Fruit fly (Drosophila melanogaster): ENCODE results near the gene CG3386.

CG3386 gene

DNA sequence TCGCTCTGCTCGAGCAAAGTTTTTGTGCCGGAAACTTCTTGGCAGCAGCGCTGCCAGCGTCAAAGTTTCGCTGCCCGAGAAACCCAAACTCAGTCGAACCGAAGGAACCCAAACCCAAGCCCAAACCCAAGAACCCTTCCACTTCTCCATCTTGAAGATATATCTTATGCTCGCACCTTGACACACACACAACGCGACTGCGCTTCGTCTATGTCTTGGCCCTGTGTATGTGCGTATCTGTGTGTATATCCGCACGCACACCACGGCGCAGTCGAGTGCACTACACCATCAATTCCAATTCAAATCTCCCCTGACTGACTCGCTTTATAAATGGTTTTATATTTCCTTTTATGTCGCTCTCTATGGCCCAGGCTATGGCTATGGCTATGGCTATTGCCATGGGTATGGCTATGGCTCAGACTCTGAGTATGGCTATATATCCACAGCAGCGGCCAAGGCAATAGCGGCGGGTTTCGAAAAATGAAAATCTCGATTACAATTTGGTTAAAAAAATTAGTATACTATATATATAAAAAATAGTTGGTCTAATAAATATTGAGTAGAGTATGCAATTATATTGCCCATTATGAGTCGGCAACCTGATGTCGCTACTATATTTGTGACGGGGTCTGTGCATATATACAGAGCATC lies 14.3 kb upstream of the CG3386 start (continued):
- TF ChIP-seq sima (GFP tag; optimal IDR thresholded peaks at IDR 0.05), result peak; percentile 57
- peak; percentile 29 for TF ChIP-seq CG15073 (GFP tag; optimal IDR thresholded peaks at IDR 0.05)
- no peak for TF ChIP-seq hb (GFP tag; IDR thresholded peaks at IDR 0.05; ENCODE audit: partially characterized antibody)
- TF ChIP-seq Stat92E (GFP tag; optimal IDR thresholded peaks at IDR 0.05), result peak in 1 of 3 experiments; percentile 94
- TF ChIP-seq MESR4 (GFP tag; optimal IDR thresholded peaks at IDR 0.05), result peak; percentile 40
- peak; percentile 97 for TF ChIP-seq CG10959 (GFP tag; IDR thresholded peaks at IDR 0.05)
- TF ChIP-seq slp2 (GFP tag; optimal IDR thresholded peaks at IDR 0.05), result peak; percentile 68
- peak; percentile 92 for TF ChIP-seq CG30403 (GFP tag; optimal IDR thresholded peaks at IDR 0.05)
- peak; percentile 91 for TF ChIP-seq CG6272 (GFP tag; IDR thresholded peaks at IDR 0.05)
- no peak for TF ChIP-seq zen2 (GFP tag; IDR thresholded peaks at IDR 0.05; ENCODE audit: partially characterized antibody)
- peak; percentile 87 for TF ChIP-seq Mad (GFP tag; optimal IDR thresholded peaks at IDR 0.05)
- peak; percentile 81 for TF ChIP-seq CG3065 (GFP tag; optimal IDR thresholded peaks at IDR 0.05)
- no peak for TF ChIP-seq hkb (optimal IDR thresholded peaks at IDR 0.05)
- peak; percentile 98 for TF ChIP-seq hkb (GFP tag; IDR thresholded peaks at IDR 0.05)
- TF ChIP-seq Med (GFP tag), result peak; percentile 95
- TF ChIP-seq CG17361 (GFP tag; IDR thresholded peaks at IDR 0.05), result peak; percentile 98
- peak; percentile 93 for TF ChIP-seq Hand (GFP tag; optimal IDR thresholded peaks at IDR 0.05)
- no peak for TF ChIP-seq CG3163 (GFP tag; optimal IDR thresholded peaks at IDR 0.05)
- peak; percentile 88 for TF ChIP-seq CG15514 (GFP tag; optimal IDR thresholded peaks at IDR 0.05)
- TF ChIP-seq CG4854 (GFP tag; optimal IDR thresholded peaks at IDR 0.05), result peak; percentile 81
- no peak for TF ChIP-seq mld (GFP tag; IDR thresholded peaks at IDR 0.05; ENCODE audit: partially characterized antibody)
- TF ChIP-seq NfI (GFP tag; optimal IDR thresholded peaks at IDR 0.05), result peak; percentile 93
- peak; percentile 91 for TF ChIP-seq CG8359 (GFP tag; optimal IDR thresholded peaks at IDR 0.05; ENCODE audit: borderline replicate concordance)
- TF ChIP-seq Eip74EF (GFP tag; optimal IDR thresholded peaks at IDR 0.05), result peak in 1 of 2 experiments; percentile 94
- peak; percentile 14 for TF ChIP-seq repo (GFP tag; optimal IDR thresholded peaks at IDR 0.05)
- peak; percentile 96 for TF ChIP-seq CG6689 (GFP tag; IDR thresholded peaks at IDR 0.05)
- TF ChIP-seq CG10565 (GFP tag; optimal IDR thresholded peaks at IDR 0.05), result peak; percentile 57
- no peak for TF ChIP-seq eve (GFP tag; optimal IDR thresholded peaks at IDR 0.05)
- TF ChIP-seq CG17385 (GFP tag; optimal IDR thresholded peaks at IDR 0.05), result peak; percentile 93
- no peak for TF ChIP-seq lov (optimal IDR thresholded peaks at IDR 0.05)
- TF ChIP-seq lov (GFP tag; IDR thresholded peaks at IDR 0.05), result peak; percentile 96
- peak; percentile 65 for TF ChIP-seq pnt (GFP tag; optimal IDR thresholded peaks at IDR 0.05)
- TF ChIP-seq croc (GFP tag; conservative IDR thresholded peaks at IDR 0.05), result peak; percentile 95
- no peak for TF ChIP-seq CG1832 (GFP tag; optimal IDR thresholded peaks at IDR 0.05)
- peak; percentile 89 for TF ChIP-seq NFAT (GFP tag; IDR thresholded peaks at IDR 0.05)
- no peak for TF ChIP-seq nerfin-2 (GFP tag; IDR thresholded peaks at IDR 0.05; ENCODE audit: partially characterized antibody)
- TF ChIP-seq Aef1 (GFP tag; IDR thresholded peaks at IDR 0.05), result peak; percentile 93
- TF ChIP-seq HLH54F (GFP tag; optimal IDR thresholded peaks at IDR 0.05), result peak; percentile 54
- TF ChIP-seq ftz-f1 (GFP tag; optimal IDR thresholded peaks at IDR 0.05), result peak; percentile 4
- peak; percentile 30; the same call in 1 of the 3 replicates for TF ChIP-seq z (GFP tag; IDR thresholded peaks at IDR 0.05)
- TF ChIP-seq Dad (GFP tag; optimal IDR thresholded peaks at IDR 0.05), result peak; percentile 66
- peak; percentile 94 for TF ChIP-seq CG13424 (tag; optimal IDR thresholded peaks at IDR 0.05)
- no peak for TF ChIP-seq Dfd (GFP tag; optimal IDR thresholded peaks at IDR 0.05)
- peak; percentile 66 for TF ChIP-seq NC2β (GFP tag; optimal IDR thresholded peaks at IDR 0.05)
- no peak for TF ChIP-seq Hr39 (optimal IDR thresholded peaks at IDR 0.05)
- TF ChIP-seq Atf-2 (GFP tag; optimal IDR thresholded peaks at IDR 0.05), result peak; percentile 64
- peak; percentile 89 for TF ChIP-seq CG10654 (GFP tag; optimal IDR thresholded peaks at IDR 0.05)
- peak; percentile 91 for TF ChIP-seq CG3407 (GFP tag; optimal IDR thresholded peaks at IDR 0.05)
- TF ChIP-seq ind (GFP tag; optimal IDR thresholded peaks at IDR 0.05), result peak; percentile 93
- TF ChIP-seq lilli (GFP tag; optimal IDR thresholded peaks at IDR 0.05), result peak; percentile 84
